Worm (Caenorhabditis elegans) whole organism, L4/young adult: ENCODE results near the gene ZC302.3.

ENCODE experiments used
- W03F9.2 ChIP-seq: fragments of 150-350 bp; optimal IDR thresholded peaks from 2 replicates; lab custom pipeline; 2014; ENCODE audit warnings: missing biosample characterization, missing genetic modification characterization
- dao-5 ChIP-seq: sonication (generic microtip); optimal IDR thresholded peaks from 2 replicates; lab custom pipeline; 2016; ENCODE audit warnings: missing genotype, missing genetic modification characterization, moderate library complexity, missing compliant biosample characterization
- him-1 ChIP-seq: sonication (generic microtip); optimal IDR thresholded peaks from 2 replicates; lab custom pipeline; 2016; ENCODE audit warnings: missing genotype, missing genetic modification reagents, missing genetic modification characterization, missing compliant biosample characterization

DNA sequence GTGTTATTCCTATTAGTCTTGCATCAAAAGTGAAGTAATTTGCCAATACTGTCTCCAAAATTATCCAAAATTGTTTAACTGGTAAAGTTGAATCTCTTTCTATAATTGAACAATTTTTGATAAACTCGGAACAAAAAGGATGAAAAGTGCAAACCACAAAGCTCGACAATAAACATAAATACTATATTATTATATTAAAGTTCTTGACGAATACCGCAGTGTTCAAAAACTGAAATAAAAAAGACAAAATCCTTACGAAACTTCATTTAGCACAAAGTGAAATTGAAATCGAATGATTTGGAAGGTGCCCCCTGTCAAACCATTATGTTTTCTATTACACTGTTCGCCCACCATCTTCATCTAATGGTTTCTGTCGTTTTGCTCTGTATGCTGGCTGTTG lies at the start of gene ZC302.3:
- TF ChIP-seq him-1 (tag; lab: Kevin White, UChicago) = no peak
- TF ChIP-seq W03F9.2 (tag; lab: Kevin White, UChicago) = no peak
- no peak for TF ChIP-seq dao-5 (tag; lab: Kevin White, UChicago)
